Worm (Caenorhabditis elegans) whole organism, L4/young adult: ENCODE data around the gene Y47D3A.21.

Experiments
- dao-5 ChIP-seq: sonication (generic microtip); optimal IDR thresholded peaks from 2 replicates; lab custom pipeline; 2016; ENCODE audit warnings: missing genotype, missing genetic modification characterization, moderate library complexity, missing compliant biosample characterization
- him-1 ChIP-seq: sonication (generic microtip); optimal IDR thresholded peaks from 2 replicates; lab custom pipeline; 2016; ENCODE audit warnings: missing genotype, missing genetic modification reagents, missing genetic modification characterization, missing compliant biosample characterization

ce11 chrIII:11251718-11252441 is 26.8 kb downstream of the Y47D3A.21 start, which contains the start of gene Y47D3A.32:
- TF ChIP-seq him-1 (tag; lab: Kevin White, UChicago) = no peak
- TF ChIP-seq dao-5 (tag; lab: Kevin White, UChicago) = no peak
